Fruit fly (Drosophila melanogaster): ENCODE measurements around the gene dpr16.
A peak's percentile ranks its signal among the peaks of the same experiment; 100 is the strongest.

Gene dpr16

dm6 chr3R:5120461-5121214, 30.1 kb upstream of the dpr16 start (continued):
- no peak for TF ChIP-seq GATAe (GFP tag; conservative IDR thresholded peaks at IDR 0.05)
- no peak for TF ChIP-seq trem (tag; optimal IDR thresholded peaks at IDR 0.05)
- TF ChIP-seq Ets97D (GFP tag; optimal IDR thresholded peaks at IDR 0.05) = no peak
- TF ChIP-seq CG15514 (GFP tag; optimal IDR thresholded peaks at IDR 0.05) = no peak
- TF ChIP-seq pzg (GFP tag; optimal IDR thresholded peaks at IDR 0.05) = no peak
- TF ChIP-seq Med (GFP tag) = peak; percentile 82
- no peak for TF ChIP-seq CG32767 (GFP tag; IDR thresholded peaks at IDR 0.05)
- peak; percentile 19 for TF ChIP-seq CG2202 (tag; optimal IDR thresholded peaks at IDR 0.05)
- 0 out of 2 replicates have a peak, but pooled peaks have one; percentile 26 for TF ChIP-seq Atf6 (GFP tag; IDR thresholded peaks at IDR 0.05)
- TF ChIP-seq onecut (GFP tag; IDR thresholded peaks at IDR 0.05) = peak; percentile 56
- peak; percentile 6 for TF ChIP-seq HLH54F (GFP tag; optimal IDR thresholded peaks at IDR 0.05)
- no peak for TF ChIP-seq Sry-β (GFP tag; optimal IDR thresholded peaks at IDR 0.05)
- TF ChIP-seq Gsc (GFP tag; IDR thresholded peaks at IDR 0.05) = no peak
- TF ChIP-seq CG2120 (GFP tag; optimal IDR thresholded peaks at IDR 0.05) = peak; percentile 36
- 0 out of 2 replicates have a peak, but pooled peaks have one; percentile 11 for TF ChIP-seq lmd (GFP tag; IDR thresholded peaks at IDR 0.05)
- no peak for TF ChIP-seq Lim3 (GFP tag; IDR thresholded peaks at IDR 0.05)
- peak; percentile 10 for TF ChIP-seq CG10267 (tag; optimal IDR thresholded peaks at IDR 0.05)
- no peak for TF ChIP-seq gcm2 (GFP tag; optimal IDR thresholded peaks at IDR 0.05)
- TF ChIP-seq dimm (GFP tag; IDR thresholded peaks at IDR 0.05) = no peak
- 0 out of 2 replicates have a peak, but pooled peaks have one; percentile 5 for TF ChIP-seq ssp (GFP tag; IDR thresholded peaks at IDR 0.05)
- peak; percentile 21; the same call in 1 of the 2 replicates for TF ChIP-seq CG10366 (GFP tag; IDR thresholded peaks at IDR 0.05)
- TF ChIP-seq hth (optimal IDR thresholded peaks at IDR 0.05) = no peak
- 0 out of 4 replicates have a peak, but pooled peaks have one; percentile 24 for TF ChIP-seq chinmo (GFP tag; IDR thresholded peaks at IDR 0.05; ENCODE audit: partially characterized antibody)
- no peak for TF ChIP-seq inv (GFP tag; IDR thresholded peaks at IDR 0.05; ENCODE audit: partially characterized antibody)
- no peak for TF ChIP-seq Meics (GFP tag; optimal IDR thresholded peaks at IDR 0.05)
- TF ChIP-seq CG15479 (GFP tag; optimal IDR thresholded peaks at IDR 0.05) = no peak
- no peak for TF ChIP-seq sd (tag; optimal IDR thresholded peaks at IDR 0.05)
- TF ChIP-seq da (GFP tag; optimal IDR thresholded peaks at IDR 0.05) = no peak
- TF ChIP-seq pho (GFP tag; optimal IDR thresholded peaks at IDR 0.05) = no peak
- no peak for TF ChIP-seq tio (GFP tag; optimal IDR thresholded peaks at IDR 0.05)
- TF ChIP-seq Pdp1 (GFP tag; optimal IDR thresholded peaks at IDR 0.05) = no peak
- TF ChIP-seq CG3281 (GFP tag; optimal IDR thresholded peaks at IDR 0.05) = peak; percentile 20
- peak; percentile 32 for TF ChIP-seq grau (tag; optimal IDR thresholded peaks at IDR 0.05)
- peak; percentile 76 for TF ChIP-seq D (optimal IDR thresholded peaks at IDR 0.05)
- peak; percentile 54 for TF ChIP-seq D (GFP tag; optimal IDR thresholded peaks at IDR 0.05)
- TF ChIP-seq fd96Cb (tag; optimal IDR thresholded peaks at IDR 0.05) = peak; percentile 16
- TF ChIP-seq Hr51 (GFP tag; optimal IDR thresholded peaks at IDR 0.05) = peak in 1 of 2 experiments; percentile 5
- 0 out of 2 replicates have a peak, but pooled peaks have one; percentile 22 for TF ChIP-seq Ptx1 (GFP tag; IDR thresholded peaks at IDR 0.05)
- no peak for TF ChIP-seq CG17186 (GFP tag; optimal IDR thresholded peaks at IDR 0.05)
- no peak for TF ChIP-seq cwo (GFP tag; optimal IDR thresholded peaks at IDR 0.05)
- TF ChIP-seq Ets65A (GFP tag) = peak; percentile 2
- TF ChIP-seq CG15269 (tag; optimal IDR thresholded peaks at IDR 0.05) = peak; percentile 10
- no peak for TF ChIP-seq seq (GFP tag; IDR thresholded peaks at IDR 0.05)
- peak; percentile 38 for TF ChIP-seq nmo (GFP tag; optimal IDR thresholded peaks at IDR 0.05)
- no peak for TF ChIP-seq gro (GFP tag; optimal IDR thresholded peaks at IDR 0.05)
- no peak for TF ChIP-seq CG3995 (GFP tag; optimal IDR thresholded peaks at IDR 0.05)
- TF ChIP-seq CG12391 (tag; optimal IDR thresholded peaks at IDR 0.05) = peak; percentile 37
- TF ChIP-seq Gug (GFP tag; IDR thresholded peaks at IDR 0.05) = no peak
- TF ChIP-seq her (GFP tag; optimal IDR thresholded peaks at IDR 0.05) = no peak
- TF ChIP-seq CG16815 (GFP tag; optimal IDR thresholded peaks at IDR 0.05) = peak; percentile 10

All from whole organism, embryonic.